Fruit fly (Drosophila melanogaster) whole organism, embryonic: Measurements from ENCODE around the gene SecS.

Experiments
- Blimp-1 ChIP-seq: fragments of 200-800 bp; sonication (Bioruptor generic); optimal IDR thresholded peaks from 3 replicates; lab custom pipeline; 2018; ENCODE audit warnings: missing biosample characterization, missing genetic modification characterization, mild to moderate bottlenecking, moderate library complexity, missing genetic modification reagents
- CG10147 ChIP-seq: fragments of 200-800 bp; sonication (Bioruptor generic); optimal IDR thresholded peaks from 2 replicates; lab custom pipeline; 2019; ENCODE audit warnings: missing biosample characterization, mild to moderate bottlenecking, missing genetic modification characterization, moderate library complexity
- CG10462 ChIP-seq: fragments of 200-800 bp; sonication (Bioruptor generic); optimal IDR thresholded peaks from 2 replicates; lab custom pipeline; 2016; ENCODE audit warnings: missing biosample characterization, missing genetic modification characterization
- CG11085 ChIP-seq: fragments of 200-800 bp; sonication (Bioruptor generic); IDR thresholded peaks from 2 replicates; pipeline ENCODE4 v1.3.6; 2022; ENCODE audit warnings: missing biosample characterization, missing genetic modification characterization
- CG12104 ChIP-seq: fragments of 200-800 bp; sonication (Bioruptor generic); optimal IDR thresholded peaks from 3 replicates; lab custom pipeline; 2016; ENCODE audit warnings: missing biosample characterization, missing genetic modification characterization
- CG12236 ChIP-seq: fragments of 200-800 bp; sonication (Bioruptor generic); optimal IDR thresholded peaks from 2 replicates; lab custom pipeline; 2016; ENCODE audit warnings: missing biosample characterization, missing genetic modification characterization
- CG1233 ChIP-seq: fragments of 200-800 bp; sonication (Bioruptor generic); optimal IDR thresholded peaks from 4 replicates; lab custom pipeline; 2018; ENCODE audit warnings: missing biosample characterization, mild to moderate bottlenecking, missing genetic modification characterization
- CG12744 ChIP-seq: fragments of 200-800 bp; sonication (Bioruptor generic); optimal IDR thresholded peaks from 2 replicates; lab custom pipeline; 2016; ENCODE audit warnings: missing biosample characterization, missing genetic modification characterization
- CG14667 ChIP-seq: fragments of 200-800 bp; sonication (Bioruptor generic); IDR thresholded peaks from 2 replicates; pipeline ENCODE4 v1.3.6; 2022; ENCODE audit warnings: missing biosample characterization, missing genetic modification characterization
- CG15696 ChIP-seq: fragments of 200-800 bp; sonication (Bioruptor generic); optimal IDR thresholded peaks from 2 replicates; lab custom pipeline; 2019; ENCODE audit warnings: missing biosample characterization, mild to moderate bottlenecking, missing genetic modification characterization, moderate library complexity
- CG18599 ChIP-seq: fragments of 200-800 bp; sonication (Bioruptor generic); optimal IDR thresholded peaks from 3 replicates; lab custom pipeline; 2017; ENCODE audit warnings: missing biosample characterization, missing genetic modification characterization, mild to moderate bottlenecking, moderate library complexity, missing genetic modification reagents
- CG2116 ChIP-seq: fragments of 200-800 bp; sonication (Bioruptor generic); optimal IDR thresholded peaks from 3 replicates; lab custom pipeline; 2018; ENCODE audit warnings: missing biosample characterization, mild to moderate bottlenecking, missing genetic modification characterization
- CG2875 ChIP-seq: fragments of 200-800 bp; sonication (Bioruptor generic); optimal IDR thresholded peaks from 2 replicates; lab custom pipeline; 2017; ENCODE audit warnings: missing biosample characterization, mild to moderate bottlenecking, missing genetic modification characterization, missing genetic modification reagents
- CG3065 ChIP-seq: fragments of 200-800 bp; sonication (Bioruptor generic); optimal IDR thresholded peaks from 2 replicates; lab custom pipeline; 2016; ENCODE audit warnings: missing biosample characterization, missing genetic modification characterization
- CG31365 ChIP-seq: fragments of 200-800 bp; sonication (Bioruptor generic); optimal IDR thresholded peaks from 2 replicates; lab custom pipeline; 2018; ENCODE audit warnings: missing biosample characterization, mild to moderate bottlenecking, missing genetic modification characterization
- CG8765 ChIP-seq: fragments of 200-800 bp; sonication (Bioruptor generic); IDR thresholded peaks from 2 replicates; pipeline ENCODE4 v1.3.6; 2022; ENCODE audit warnings: missing biosample characterization, missing genetic modification characterization
- CHES-1-like ChIP-seq: fragments of 200-800 bp; sonication (Bioruptor generic); optimal IDR thresholded peaks from 2 replicates; lab custom pipeline; 2016; ENCODE audit warnings: missing biosample characterization, missing genetic modification characterization
- CTCF ChIP-seq: fragments of 200-800 bp; sonication (Bioruptor generic); optimal IDR thresholded peaks from 2 replicates; lab custom pipeline; 2017; ENCODE audit warnings: missing biosample characterization, mild to moderate bottlenecking, missing genetic modification characterization, moderate library complexity
- Camta ChIP-seq: fragments of 200-800 bp; sonication (Bioruptor generic); optimal IDR thresholded peaks from 2 replicates; lab custom pipeline; 2016; ENCODE audit warnings: missing biosample characterization, missing genetic modification characterization
- Dll ChIP-seq: fragments of 200-800 bp; sonication (Bioruptor generic); IDR thresholded peaks from 4 replicates; pipeline ENCODE4 v1.3.6; 2022; ENCODE audit warnings: missing biosample characterization, missing genetic modification characterization; ENCODE audit not compliant: partially characterized antibody
- ERR ChIP-seq: fragments of 200-800 bp; sonication (Bioruptor generic); optimal IDR thresholded peaks from 2 replicates; lab custom pipeline; 2016; ENCODE audit warnings: missing biosample characterization, missing genetic modification characterization
- Hr78 ChIP-seq, 2 experiments: fragments of 200-800 bp in 1 of 2; fragments of >200 bp in 1 of 2; sonication (Bioruptor generic) in 1 of 2; optimal IDR thresholded peaks; 2 replicates each; lab custom pipeline; 2017 to 2019; ENCODE audit warnings: missing biosample characterization in 2 of 2, missing genetic modification characterization in 2 of 2, mild to moderate bottlenecking in 1 of 2, moderate library complexity in 1 of 2
- Mad ChIP-seq: fragments of 200-800 bp; sonication (Bioruptor generic); optimal IDR thresholded peaks from 2 replicates; lab custom pipeline; 2016; ENCODE audit warnings: missing biosample characterization, missing genetic modification characterization
- Med ChIP-seq: fragments of 200-800 bp; sonication (Bioruptor generic); peaks from one replicate; lab custom pipeline; 2016; ENCODE audit warnings: missing biosample characterization, missing genetic modification characterization, mild to moderate bottlenecking, inconsistent platforms, moderate library complexity
- NC2β ChIP-seq: fragments of 200-800 bp; sonication (Bioruptor generic); optimal IDR thresholded peaks from 2 replicates; lab custom pipeline; 2016; ENCODE audit warnings: missing biosample characterization, missing genetic modification characterization
- NK7.1 ChIP-seq: fragments of 200-800 bp; sonication (Bioruptor generic); optimal IDR thresholded peaks from 3 replicates; lab custom pipeline; 2016; ENCODE audit warnings: missing biosample characterization, missing genetic modification characterization
- Rfx ChIP-seq: fragments of 200-800 bp; sonication (Bioruptor generic); IDR thresholded peaks from 2 replicates; pipeline ENCODE4 v1.3.6; 2022; ENCODE audit warnings: missing biosample characterization, missing genetic modification characterization
- amos ChIP-seq: fragments of 200-800 bp; sonication (Bioruptor generic); IDR thresholded peaks from 2 replicates; pipeline ENCODE4 v1.3.6; 2022; ENCODE audit warnings: missing biosample characterization, missing genetic modification characterization; ENCODE audit not compliant: partially characterized antibody
- bab2 ChIP-seq: fragments of 200-800 bp; sonication (Bioruptor generic); optimal IDR thresholded peaks from 2 replicates; lab custom pipeline; 2016; ENCODE audit warnings: missing biosample characterization, missing genetic modification characterization
- cas ChIP-seq: fragments of 200-800 bp; sonication (Bioruptor generic); IDR thresholded peaks from 2 replicates; pipeline ENCODE4 v1.3.6; 2022; ENCODE audit warnings: missing biosample characterization, missing genetic modification characterization
- cato ChIP-seq: fragments of 200-800 bp; sonication (Bioruptor generic); optimal IDR thresholded peaks from 2 replicates; lab custom pipeline; 2016; ENCODE audit warnings: missing biosample characterization, missing genetic modification characterization, borderline replicate concordance
- caup ChIP-seq: fragments of 200-800 bp; sonication (Bioruptor generic); optimal IDR thresholded peaks from 3 replicates; lab custom pipeline; 2017; ENCODE audit warnings: missing biosample characterization, mild to moderate bottlenecking, missing genetic modification characterization, moderate library complexity; ENCODE audit not compliant: severe bottlenecking
- grau ChIP-seq: fragments of 200-800 bp; optimal IDR thresholded peaks from 3 replicates; lab custom pipeline; 2019; ENCODE audit warnings: missing biosample characterization, mild to moderate bottlenecking, missing genetic modification characterization, moderate library complexity
- insv ChIP-seq, 2 experiments: fragments of 200-800 bp; sonication (Bioruptor generic); optimal IDR thresholded peaks; 3 replicates each; lab custom pipeline; 2016 to 2018; ENCODE audit warnings: missing biosample characterization in 2 of 2, missing genetic modification characterization in 2 of 2
- kay ChIP-seq: fragments of 200-800 bp; sonication (Bioruptor generic); optimal IDR thresholded peaks from 2 replicates; lab custom pipeline; 2016; ENCODE audit warnings: missing biosample characterization, missing genetic modification characterization
- maf-S ChIP-seq: fragments of 200-800 bp; sonication (Bioruptor generic); optimal IDR thresholded peaks from 2 replicates; lab custom pipeline; 2016; ENCODE audit warnings: missing biosample characterization, missing genetic modification characterization
- oc ChIP-seq: fragments of 200-800 bp; sonication (Bioruptor generic); optimal IDR thresholded peaks from 2 replicates; lab custom pipeline; 2018; ENCODE audit warnings: missing biosample characterization, mild to moderate bottlenecking, missing genetic modification characterization, moderate library complexity
- pan ChIP-seq, 4 experiments: fragments of >200 bp in 3 of 4; fragments of 200-800 bp in 1 of 4; sonication (Bioruptor generic) in 1 of 4; optimal IDR thresholded peaks in 3 of 4; IDR thresholded peaks in 1 of 4; 2 replicates each; pipeline versions ENCODE4 v1.3.6 to Lab custom; 2017 to 2022; ENCODE audit warnings: missing biosample characterization in 2 of 4, missing genetic modification characterization in 2 of 4, mixed read lengths in 1 of 4
- row ChIP-seq: fragments of 200-800 bp; sonication (Bioruptor generic); IDR thresholded peaks from 3 replicates; pipeline ENCODE4 v1.3.6; 2022; ENCODE audit warnings: missing biosample characterization, missing genetic modification characterization
- sc ChIP-seq, 3 experiments: fragments of >200 bp in 2 of 3; fragments of 200-800 bp in 1 of 3; sonication (Bioruptor generic) in 1 of 3; optimal IDR thresholded peaks; 2 replicates in 2 of 3; 3 replicates in 1 of 3; lab custom pipeline; 2017; ENCODE audit warnings: mild to moderate bottlenecking in 1 of 3, missing biosample characterization in 1 of 3, missing genetic modification characterization in 1 of 3, missing genetic modification reagents in 1 of 3
- scrt ChIP-seq: fragments of 200-800 bp; sonication (Bioruptor generic); optimal IDR thresholded peaks from 2 replicates; lab custom pipeline; 2018; ENCODE audit warnings: missing biosample characterization, mild to moderate bottlenecking, missing genetic modification characterization, moderate library complexity
- sens-2 ChIP-seq: fragments of 200-800 bp; sonication (Bioruptor generic); IDR thresholded peaks from 2 replicates; pipeline ENCODE4 v1.3.6; 2022; ENCODE audit warnings: missing biosample characterization, missing genetic modification characterization
- sima ChIP-seq: fragments of 200-800 bp; sonication (Bioruptor generic); optimal IDR thresholded peaks from 2 replicates; lab custom pipeline; 2016; ENCODE audit warnings: missing biosample characterization, missing genetic modification characterization
- slou ChIP-seq: fragments of 200-800 bp; sonication (Bioruptor generic); optimal IDR thresholded peaks from 3 replicates; lab custom pipeline; 2016; ENCODE audit warnings: missing biosample characterization, missing genetic modification characterization
- trem ChIP-seq: fragments of 200-800 bp; optimal IDR thresholded peaks from 3 replicates; lab custom pipeline; 2019; ENCODE audit warnings: missing biosample characterization, mild to moderate bottlenecking, missing genetic modification characterization, moderate library complexity
- vnd ChIP-seq: fragments of 200-800 bp; sonication (Bioruptor generic); IDR thresholded peaks from 3 replicates; pipeline ENCODE4 v1.3.6; 2022; ENCODE audit warnings: missing biosample characterization, missing genetic modification characterization; ENCODE audit not compliant: partially characterized antibody
- yki ChIP-seq: fragments of >200 bp; optimal IDR thresholded peaks from 3 replicates; lab custom pipeline; 2018
- zen2 ChIP-seq: fragments of 200-800 bp; sonication (Bioruptor generic); IDR thresholded peaks from 3 replicates; pipeline ENCODE4 v1.3.6; 2022; ENCODE audit warnings: missing biosample characterization, missing genetic modification characterization; ENCODE audit not compliant: partially characterized antibody

The SecS gene

DNA sequence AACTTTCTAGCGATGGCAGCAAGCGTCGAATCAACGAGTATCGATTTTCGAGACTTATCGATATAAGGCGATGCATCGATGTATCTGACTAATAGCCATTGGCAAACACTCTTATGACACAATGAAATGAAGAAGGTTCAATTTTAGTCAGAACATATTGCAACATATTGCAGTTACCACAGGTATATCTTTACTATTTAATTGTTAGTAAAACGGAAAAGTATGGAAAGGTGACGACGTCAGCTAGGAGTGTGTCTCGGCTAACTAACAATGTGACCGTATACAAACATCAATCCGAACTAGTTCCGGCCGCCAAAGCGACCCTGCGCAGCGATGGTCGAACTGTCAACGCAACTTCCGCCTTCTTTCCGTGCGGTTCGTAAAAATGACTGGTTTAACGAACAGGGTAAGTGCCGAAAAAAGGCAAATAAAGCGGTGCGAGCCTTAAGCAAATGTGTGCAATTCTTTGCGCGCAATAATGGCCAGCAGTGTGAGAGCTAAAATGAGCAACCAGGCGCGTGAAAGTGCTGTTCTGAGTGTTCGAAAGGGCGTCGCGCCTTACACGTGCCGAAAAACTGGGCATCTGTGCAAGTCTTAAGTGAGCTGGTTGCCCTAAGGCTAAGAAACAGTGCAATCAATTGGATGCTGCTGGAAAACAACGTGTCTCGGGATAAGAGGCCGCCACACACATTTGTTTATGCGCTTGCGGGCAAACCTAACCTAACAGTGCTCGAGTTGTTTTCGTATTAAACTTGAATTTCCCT, 23.1 kb downstream of the SecS start, which contains the start of the genes Dph4, Spec2 and RpL13A (continued):
- TF ChIP-seq CG2875 (GFP tag; lab: Kevin White, UChicago): peak; percentile 92
- TF ChIP-seq NC2β (GFP tag; lab: Kevin White, UChicago): peak; percentile 99
- TF ChIP-seq oc (tag; lab: Kevin White, UChicago): peak; percentile 80
- peak; percentile 94 for TF ChIP-seq Camta (GFP tag; lab: Kevin White, UChicago)
- peak; percentile 92 for TF ChIP-seq Mad (GFP tag; lab: Kevin White, UChicago)
- peak; percentile 98 for TF ChIP-seq caup (GFP tag; lab: Kevin White, UChicago)
- peak; percentile 77 for TF ChIP-seq bab2 (GFP tag; lab: Kevin White, UChicago)
- TF ChIP-seq CG2116: peak; percentile 100
- TF ChIP-seq cas (GFP tag; lab: Robert Waterston, UW): no peak
- TF ChIP-seq CG10462 (GFP tag; lab: Kevin White, UChicago): peak; percentile 76
- no peak for TF ChIP-seq CG14667
- no peak for TF ChIP-seq sens-2 (GFP tag; lab: Robert Waterston, UW)
- peak in 1 of 2 experiments; percentile 52 for TF ChIP-seq Hr78 (GFP tag; optimal IDR thresholded peaks at IDR 0.05; lab: Kevin White, UChicago)
- TF ChIP-seq row (GFP tag; lab: Robert Waterston, UW): no peak
- no peak for TF ChIP-seq zen2 (GFP tag; lab: Robert Waterston, UW)
- TF ChIP-seq CG12744 (GFP tag; lab: Kevin White, UChicago): peak; percentile 93
- TF ChIP-seq Rfx (GFP tag; lab: Robert Waterston, UW): no peak
- TF ChIP-seq CG11085 (GFP tag; lab: Robert Waterston, UW): no peak
- TF ChIP-seq CG3065: peak; percentile 72
- no peak for TF ChIP-seq yki (lab: Kevin White, UChicago)
- TF ChIP-seq maf-S: peak; percentile 88
- peak; percentile 99 for TF ChIP-seq Med
- TF ChIP-seq CG18599 (GFP tag; lab: Kevin White, UChicago): peak; percentile 95
- TF ChIP-seq Dll (GFP tag; lab: Robert Waterston, UW): no peak
- peak; percentile 96 for TF ChIP-seq CG1233 (GFP tag; lab: Kevin White, UChicago)
- TF ChIP-seq slou (GFP tag; lab: Kevin White, UChicago): peak; percentile 88
- peak in 1 of 2 experiments; percentile 85 for TF ChIP-seq insv (GFP tag; optimal IDR thresholded peaks at IDR 0.05; lab: Kevin White, UChicago)
- TF ChIP-seq sc (optimal IDR thresholded peaks at IDR 0.05; lab: Kevin White, UChicago): no peak
- TF ChIP-seq sc (GFP tag; optimal IDR thresholded peaks at IDR 0.05; lab: Kevin White, UChicago): peak; percentile 86
- peak; percentile 85 for TF ChIP-seq grau (tag; lab: Kevin White, UChicago)
- TF ChIP-seq sima (GFP tag; lab: Kevin White, UChicago): peak; percentile 82
- TF ChIP-seq Blimp-1: peak; percentile 65
- peak; percentile 87 for TF ChIP-seq CG31365 (tag; lab: Kevin White, UChicago)
- no peak for TF ChIP-seq vnd (GFP tag; lab: Robert Waterston, UW)
- peak; percentile 90 for TF ChIP-seq NK7.1 (GFP tag; lab: Kevin White, UChicago)
- no peak for TF ChIP-seq pan (optimal IDR thresholded peaks at IDR 0.05; lab: Kevin White, UChicago)
- TF ChIP-seq pan (GFP tag; optimal IDR thresholded peaks at IDR 0.05 in 1 of 2, IDR thresholded peaks at IDR 0.05 in 1 of 2): no peak
- peak; percentile 96 for TF ChIP-seq CG12104 (GFP tag; lab: Kevin White, UChicago)
- TF ChIP-seq ERR (GFP tag; lab: Kevin White, UChicago): peak; percentile 81
- TF ChIP-seq amos: no peak
- TF ChIP-seq CG15696 (tag; lab: Kevin White, UChicago): peak; percentile 50
- TF ChIP-seq kay (GFP tag; lab: Kevin White, UChicago): peak; percentile 52
- TF ChIP-seq CG8765 (GFP tag; lab: Robert Waterston, UW): no peak
- TF ChIP-seq cato (GFP tag; lab: Kevin White, UChicago): peak; percentile 76
- TF ChIP-seq scrt: peak; percentile 89
- TF ChIP-seq CTCF: peak; percentile 64
- peak; percentile 87 for TF ChIP-seq CG10147 (GFP tag; lab: Kevin White, UChicago)
- peak; percentile 94 for TF ChIP-seq trem (tag; lab: Kevin White, UChicago)
- peak; percentile 95 for TF ChIP-seq CHES-1-like (GFP tag; lab: Kevin White, UChicago)
- TF ChIP-seq CG12236 (GFP tag; lab: Kevin White, UChicago): peak; percentile 94
